Fruit fly (Drosophila melanogaster): ENCODE data around the gene rod.

rod gene

DNA sequence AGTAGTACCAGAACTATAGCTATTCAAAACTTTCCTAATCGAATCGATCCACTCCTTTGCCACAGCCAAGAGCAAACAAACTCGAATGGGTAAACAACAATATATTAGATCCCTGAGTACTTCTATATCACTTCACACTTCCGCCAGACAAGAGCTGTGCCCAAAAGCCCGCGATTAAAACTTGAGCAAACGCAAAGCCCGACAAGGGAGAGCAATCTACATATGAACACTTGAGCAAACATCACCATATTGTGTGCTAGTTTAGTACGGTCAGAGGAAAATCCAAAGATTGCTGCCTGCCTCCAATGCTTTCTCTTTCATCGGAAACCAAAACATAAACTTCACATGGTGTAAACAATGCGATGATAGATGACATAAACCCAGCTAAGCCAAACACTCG is 22.9 kb downstream of the rod start (continued):
- TF ChIP-seq CG10274 (GFP tag; optimal IDR thresholded peaks at IDR 0.05) (no peak), unc-4 (GFP tag; IDR thresholded peaks at IDR 0.05; ENCODE audit: partially characterized antibody) (no peak), bigmax (GFP tag; optimal IDR thresholded peaks at IDR 0.05) (no peak), ro (GFP tag; IDR thresholded peaks at IDR 0.05) (no peak), Sox102F (GFP tag; optimal IDR thresholded peaks at IDR 0.05) (no peak), CG4360 (GFP tag; IDR thresholded peaks at IDR 0.05) (no peak), onecut (GFP tag; IDR thresholded peaks at IDR 0.05) (no peak), NK7.1 (GFP tag; optimal IDR thresholded peaks at IDR 0.05) (no peak), ttk (GFP tag; IDR thresholded peaks at IDR 0.05) (no peak), Pdp1 (GFP tag; optimal IDR thresholded peaks at IDR 0.05) (peak in 1 of 2 experiments; percentile 2), CG10147 (GFP tag; optimal IDR thresholded peaks at IDR 0.05) (peak; percentile 24), CG13424 (tag; optimal IDR thresholded peaks at IDR 0.05) (peak; percentile 8), ap (GFP tag; IDR thresholded peaks at IDR 0.05) (no peak), wdn (GFP tag; IDR thresholded peaks at IDR 0.05) (no peak), gcm (GFP tag; optimal IDR thresholded peaks at IDR 0.05) (no peak), dan (GFP tag; IDR thresholded peaks at IDR 0.05) (no peak), Ada2b (GFP tag; IDR thresholded peaks at IDR 0.05) (no peak), Oaz (GFP tag; IDR thresholded peaks at IDR 0.05) (no peak), slbo (GFP tag; IDR thresholded peaks at IDR 0.05) (no peak), cato (GFP tag; optimal IDR thresholded peaks at IDR 0.05; ENCODE audit: borderline replicate concordance) (no peak), CG10431 (GFP tag; optimal IDR thresholded peaks at IDR 0.05) (no peak), Six4 (GFP tag; optimal IDR thresholded peaks at IDR 0.05) (no peak), CG2202 (tag; optimal IDR thresholded peaks at IDR 0.05) (no peak), sob (GFP tag; IDR thresholded peaks at IDR 0.05) (no peak), Vsx1 (GFP tag; optimal IDR thresholded peaks at IDR 0.05) (no peak), Fer2 (tag; optimal IDR thresholded peaks at IDR 0.05) (no peak), sima (GFP tag; optimal IDR thresholded peaks at IDR 0.05) (no peak), Dfd (GFP tag; optimal IDR thresholded peaks at IDR 0.05) (no peak), CG33557 (GFP tag; optimal IDR thresholded peaks at IDR 0.05) (no peak), CG17385 (GFP tag; optimal IDR thresholded peaks at IDR 0.05) (no peak), Fer1 (GFP tag; optimal IDR thresholded peaks at IDR 0.05) (peak; percentile 49), CG14014 (GFP tag; IDR thresholded peaks at IDR 0.05) (peak; percentile 31; the same call in 1 of the 2 replicates), ranshi (GFP tag; IDR thresholded peaks at IDR 0.05) (no peak), CG15269 (tag; optimal IDR thresholded peaks at IDR 0.05) (no peak), CG11093 (GFP tag; IDR thresholded peaks at IDR 0.05) (no peak), CG6272 (GFP tag; IDR thresholded peaks at IDR 0.05) (no peak), fd96Cb (tag; optimal IDR thresholded peaks at IDR 0.05) (no peak), B-H1 (GFP tag; IDR thresholded peaks at IDR 0.05) (no peak), sens (GFP tag) (peak; percentile 49), org-1 (GFP tag; optimal IDR thresholded peaks at IDR 0.05) (peak; percentile 38), eyg (GFP tag; optimal IDR thresholded peaks at IDR 0.05) (no peak), CG12071 (GFP tag; optimal IDR thresholded peaks at IDR 0.05) (no peak), gsb-n (tag; optimal IDR thresholded peaks at IDR 0.05) (no peak), shn (GFP tag; optimal IDR thresholded peaks at IDR 0.05) (no peak), CG2875 (GFP tag; optimal IDR thresholded peaks at IDR 0.05) (peak; percentile 21), Hr51 (GFP tag; optimal IDR thresholded peaks at IDR 0.05) (no peak)

All from whole organism, embryonic.